Fruit fly (Drosophila melanogaster) whole organism, embryonic: ENCODE measurements around the gene CG34238.

Experiments
- BEAF-32 ChIP-seq: fragments of 200-800 bp; sonication (Bioruptor generic); optimal IDR thresholded peaks from 3 replicates; lab custom pipeline; 2017; ENCODE audit warnings: missing biosample characterization, missing genetic modification characterization, mild to moderate bottlenecking, moderate library complexity, missing genetic modification reagents
- BtbVII ChIP-seq: fragments of 200-800 bp; sonication (Bioruptor generic); optimal IDR thresholded peaks from 3 replicates; lab custom pipeline; 2017; ENCODE audit warnings: missing biosample characterization, mild to moderate bottlenecking, missing genetic modification characterization
- CG10543 ChIP-seq: fragments of 200-800 bp; sonication (Bioruptor generic); optimal IDR thresholded peaks from 3 replicates; lab custom pipeline; 2017; ENCODE audit warnings: missing biosample characterization, mild to moderate bottlenecking, missing genetic modification characterization, moderate library complexity
- CG10654 ChIP-seq: fragments of 200-800 bp; sonication (Bioruptor generic); optimal IDR thresholded peaks from 2 replicates; lab custom pipeline; 2016; ENCODE audit warnings: missing biosample characterization, missing genetic modification characterization
- CG11696 ChIP-seq: fragments of 200-800 bp; sonication (Bioruptor generic); IDR thresholded peaks from 2 replicates; pipeline ENCODE4 v1.3.6; 2022; ENCODE audit warnings: missing biosample characterization, missing genetic modification characterization
- CG12659 ChIP-seq: fragments of 200-800 bp; sonication (Bioruptor generic); optimal IDR thresholded peaks from 3 replicates; lab custom pipeline; 2017; ENCODE audit warnings: mild to moderate bottlenecking, missing biosample characterization, missing genetic modification reagents, missing genetic modification characterization
- CG13894 ChIP-seq: fragments of 200-800 bp; sonication (Bioruptor generic); optimal IDR thresholded peaks from 3 replicates; lab custom pipeline; 2018; ENCODE audit warnings: missing biosample characterization, mild to moderate bottlenecking, missing genetic modification characterization, moderate library complexity
- CG14014 ChIP-seq: fragments of 200-800 bp; sonication (Bioruptor generic); IDR thresholded peaks from 2 replicates; pipeline ENCODE4 v1.3.6; 2022; ENCODE audit warnings: missing biosample characterization, missing genetic modification characterization
- CG14710 ChIP-seq: fragments of 200-800 bp; sonication (Bioruptor generic); optimal IDR thresholded peaks from 3 replicates; lab custom pipeline; 2019; ENCODE audit warnings: missing biosample characterization, mild to moderate bottlenecking, missing genetic modification characterization, moderate library complexity
- CG15011 ChIP-seq: fragments of 200-800 bp; sonication (Bioruptor generic); optimal IDR thresholded peaks from 3 replicates; lab custom pipeline; 2018; ENCODE audit warnings: missing biosample characterization, mild to moderate bottlenecking, missing genetic modification characterization
- CG15073 ChIP-seq: fragments of 200-800 bp; sonication (Bioruptor generic); optimal IDR thresholded peaks from 2 replicates; lab custom pipeline; 2016; ENCODE audit warnings: missing biosample characterization, missing genetic modification characterization
- CG18262 ChIP-seq: fragments of 200-800 bp; optimal IDR thresholded peaks from 3 replicates; lab custom pipeline; 2019; ENCODE audit warnings: missing biosample characterization, mild to moderate bottlenecking, missing genetic modification characterization, moderate library complexity
- CG1832 ChIP-seq: fragments of 200-800 bp; sonication (Bioruptor generic); optimal IDR thresholded peaks from 2 replicates; lab custom pipeline; 2017; ENCODE audit warnings: missing biosample characterization, mild to moderate bottlenecking, missing genetic modification characterization, inconsistent platforms
- CG3163 ChIP-seq: fragments of 200-800 bp; sonication (Bioruptor generic); optimal IDR thresholded peaks from 3 replicates; lab custom pipeline; 2016; ENCODE audit warnings: missing biosample characterization, missing genetic modification characterization
- CG33213 ChIP-seq: fragments of 200-800 bp; sonication (Bioruptor generic); optimal IDR thresholded peaks from 3 replicates; lab custom pipeline; 2016; ENCODE audit warnings: missing biosample characterization, missing genetic modification characterization
- CG3407 ChIP-seq: fragments of 200-800 bp; sonication (Bioruptor generic); optimal IDR thresholded peaks from 2 replicates; lab custom pipeline; 2018; ENCODE audit warnings: missing biosample characterization, mild to moderate bottlenecking, missing genetic modification characterization
- CG4707 ChIP-seq: fragments of 200-800 bp; sonication (Bioruptor generic); optimal IDR thresholded peaks from 2 replicates; lab custom pipeline; 2018; ENCODE audit warnings: missing biosample characterization, mild to moderate bottlenecking, missing genetic modification characterization, moderate library complexity
- CG6175 ChIP-seq: fragments of 200-800 bp; sonication (Bioruptor generic); IDR thresholded peaks from 3 replicates; pipeline ENCODE4 v1.3.6; 2022; ENCODE audit warnings: missing biosample characterization, missing genetic modification characterization
- CG6813 ChIP-seq: fragments of 200-800 bp; sonication (Bioruptor generic); optimal IDR thresholded peaks from 2 replicates; lab custom pipeline; 2017; ENCODE audit warnings: missing biosample characterization, missing genetic modification characterization, mild to moderate bottlenecking, moderate library complexity, missing genetic modification reagents
- CG7556 ChIP-seq: fragments of 200-800 bp; sonication (Bioruptor generic); optimal IDR thresholded peaks from 2 replicates; lab custom pipeline; 2017; ENCODE audit warnings: missing biosample characterization, mild to moderate bottlenecking, missing genetic modification characterization
- CG9727 ChIP-seq: fragments of 200-800 bp; sonication (Bioruptor generic); optimal IDR thresholded peaks from 3 replicates; lab custom pipeline; 2017; ENCODE audit warnings: missing biosample characterization, mild to moderate bottlenecking, missing genetic modification characterization
- Dp ChIP-seq: fragments of 200-800 bp; sonication (Bioruptor generic); optimal IDR thresholded peaks from 2 replicates; lab custom pipeline; 2018; ENCODE audit warnings: missing biosample characterization, mild to moderate bottlenecking, missing genetic modification characterization, moderate library complexity
- Ets65A ChIP-seq: fragments of 200-800 bp; sonication (Bioruptor generic); peaks from one replicate; lab custom pipeline; 2016; ENCODE audit warnings: missing biosample characterization, missing genetic modification characterization
- Fer2 ChIP-seq: fragments of 200-800 bp; sonication (Bioruptor generic); optimal IDR thresholded peaks from 2 replicates; lab custom pipeline; 2018; ENCODE audit warnings: missing biosample characterization, mild to moderate bottlenecking, missing genetic modification characterization, moderate library complexity
- Kr ChIP-seq: fragments of 200-800 bp; sonication (Bioruptor generic); optimal IDR thresholded peaks from 2 replicates; lab custom pipeline; 2017; ENCODE audit warnings: missing biosample characterization, mild to moderate bottlenecking, missing genetic modification characterization
- MESR4 ChIP-seq: fragments of 200-800 bp; sonication (Bioruptor generic); optimal IDR thresholded peaks from 2 replicates; lab custom pipeline; 2018; ENCODE audit warnings: missing biosample characterization, mild to moderate bottlenecking, missing genetic modification characterization, moderate library complexity
- NC2α ChIP-seq: fragments of 200-800 bp; sonication (Bioruptor generic); optimal IDR thresholded peaks from 2 replicates; lab custom pipeline; 2016; ENCODE audit warnings: missing biosample characterization, missing genetic modification characterization
- NC2β ChIP-seq: fragments of 200-800 bp; sonication (Bioruptor generic); optimal IDR thresholded peaks from 2 replicates; lab custom pipeline; 2016; ENCODE audit warnings: missing biosample characterization, missing genetic modification characterization
- Nf-YA ChIP-seq: fragments of 200-800 bp; sonication (Bioruptor generic); IDR thresholded peaks from 2 replicates; pipeline ENCODE4 v1.3.6; 2022; ENCODE audit warnings: missing biosample characterization, missing genetic modification characterization
- YL-1 ChIP-seq: fragments of 200-800 bp; sonication (Bioruptor generic); optimal IDR thresholded peaks from 3 replicates; lab custom pipeline; 2017; ENCODE audit warnings: missing biosample characterization, mild to moderate bottlenecking, missing genetic modification characterization
- bcd ChIP-seq: fragments of 200-800 bp; sonication (Bioruptor generic); optimal IDR thresholded peaks from 2 replicates; lab custom pipeline; 2017; ENCODE audit warnings: missing biosample characterization, mild to moderate bottlenecking, missing genetic modification characterization
- br ChIP-seq: fragments of >200 bp; optimal IDR thresholded peaks from 2 replicates; lab custom pipeline; 2017
- cad ChIP-seq: fragments of >200 bp; optimal IDR thresholded peaks from 2 replicates; lab custom pipeline; 2017; ENCODE audit warnings: missing biosample characterization, missing genetic modification characterization
- caup ChIP-seq: fragments of 200-800 bp; sonication (Bioruptor generic); optimal IDR thresholded peaks from 3 replicates; lab custom pipeline; 2017; ENCODE audit warnings: missing biosample characterization, mild to moderate bottlenecking, missing genetic modification characterization, moderate library complexity; ENCODE audit not compliant: severe bottlenecking
- crp ChIP-seq, 2 experiments: fragments of 200-800 bp; sonication (Bioruptor generic); optimal IDR thresholded peaks; 2 replicates in 1 of 2; 3 replicates in 1 of 2; lab custom pipeline; 2017; ENCODE audit warnings: missing biosample characterization in 2 of 2, missing genetic modification characterization in 2 of 2, mild to moderate bottlenecking in 1 of 2, moderate library complexity in 1 of 2
- dysf ChIP-seq: fragments of 200-800 bp; sonication (Bioruptor generic); IDR thresholded peaks from 3 replicates; pipeline ENCODE4 v1.3.6; 2022; ENCODE audit warnings: missing biosample characterization, missing genetic modification characterization
- exex ChIP-seq: fragments of 200-800 bp; sonication (Bioruptor generic); optimal IDR thresholded peaks from 4 replicates; lab custom pipeline; 2018; ENCODE audit warnings: missing biosample characterization, mild to moderate bottlenecking, missing genetic modification characterization, moderate library complexity
- gsb-n ChIP-seq: fragments of 200-800 bp; sonication (Bioruptor generic); optimal IDR thresholded peaks from 3 replicates; lab custom pipeline; 2018; ENCODE audit warnings: missing biosample characterization, mild to moderate bottlenecking, missing genetic modification characterization
- kah ChIP-seq: fragments of 200-800 bp; sonication (Bioruptor generic); optimal IDR thresholded peaks from 2 replicates; lab custom pipeline; 2018; ENCODE audit warnings: missing biosample characterization, mild to moderate bottlenecking, missing genetic modification characterization
- lov ChIP-seq, 2 experiments: fragments of 200-800 bp in 1 of 2; fragments of >200 bp in 1 of 2; sonication (Bioruptor generic) in 1 of 2; IDR thresholded peaks in 1 of 2; optimal IDR thresholded peaks in 1 of 2; 2 replicates in 1 of 2; 3 replicates in 1 of 2; pipeline versions ENCODE4 v1.3.6 to Lab custom; 2017 to 2022; ENCODE audit warnings: missing biosample characterization in 1 of 2, missing genetic modification characterization in 1 of 2
- pan ChIP-seq, 4 experiments: fragments of >200 bp in 3 of 4; fragments of 200-800 bp in 1 of 4; sonication (Bioruptor generic) in 1 of 4; optimal IDR thresholded peaks in 3 of 4; IDR thresholded peaks in 1 of 4; 2 replicates each; pipeline versions ENCODE4 v1.3.6 to Lab custom; 2017 to 2022; ENCODE audit warnings: missing biosample characterization in 2 of 4, missing genetic modification characterization in 2 of 4, mixed read lengths in 1 of 4
- pnt ChIP-seq: fragments of 200-800 bp; sonication (Bioruptor generic); optimal IDR thresholded peaks from 3 replicates; lab custom pipeline; 2016; ENCODE audit warnings: missing biosample characterization, missing genetic modification characterization
- pros ChIP-seq: fragments of 200-800 bp; sonication (Bioruptor generic); optimal IDR thresholded peaks from 3 replicates; lab custom pipeline; 2019; ENCODE audit warnings: missing biosample characterization, mild to moderate bottlenecking, missing genetic modification characterization, moderate library complexity
- repo ChIP-seq: fragments of 200-800 bp; sonication (Bioruptor generic); optimal IDR thresholded peaks from 2 replicates; lab custom pipeline; 2016; ENCODE audit warnings: missing biosample characterization, missing genetic modification characterization
- salm ChIP-seq: fragments of 200-800 bp; sonication (Bioruptor generic); optimal IDR thresholded peaks from 2 replicates; lab custom pipeline; 2018; ENCODE audit warnings: missing biosample characterization, mild to moderate bottlenecking, missing genetic modification characterization
- shn ChIP-seq: fragments of 200-800 bp; sonication (Bioruptor generic); optimal IDR thresholded peaks from 3 replicates; lab custom pipeline; 2016; ENCODE audit warnings: missing biosample characterization, missing genetic modification characterization
- slp2 ChIP-seq: fragments of 200-800 bp; sonication (Bioruptor generic); optimal IDR thresholded peaks from 2 replicates; lab custom pipeline; 2016; ENCODE audit warnings: missing biosample characterization, missing genetic modification characterization
- unc-4 ChIP-seq: fragments of 200-800 bp; sonication (Bioruptor generic); IDR thresholded peaks from 2 replicates; pipeline ENCODE4 v1.3.6; 2022; ENCODE audit warnings: missing biosample characterization, missing genetic modification characterization; ENCODE audit not compliant: partially characterized antibody

CG34238 gene

DNA sequence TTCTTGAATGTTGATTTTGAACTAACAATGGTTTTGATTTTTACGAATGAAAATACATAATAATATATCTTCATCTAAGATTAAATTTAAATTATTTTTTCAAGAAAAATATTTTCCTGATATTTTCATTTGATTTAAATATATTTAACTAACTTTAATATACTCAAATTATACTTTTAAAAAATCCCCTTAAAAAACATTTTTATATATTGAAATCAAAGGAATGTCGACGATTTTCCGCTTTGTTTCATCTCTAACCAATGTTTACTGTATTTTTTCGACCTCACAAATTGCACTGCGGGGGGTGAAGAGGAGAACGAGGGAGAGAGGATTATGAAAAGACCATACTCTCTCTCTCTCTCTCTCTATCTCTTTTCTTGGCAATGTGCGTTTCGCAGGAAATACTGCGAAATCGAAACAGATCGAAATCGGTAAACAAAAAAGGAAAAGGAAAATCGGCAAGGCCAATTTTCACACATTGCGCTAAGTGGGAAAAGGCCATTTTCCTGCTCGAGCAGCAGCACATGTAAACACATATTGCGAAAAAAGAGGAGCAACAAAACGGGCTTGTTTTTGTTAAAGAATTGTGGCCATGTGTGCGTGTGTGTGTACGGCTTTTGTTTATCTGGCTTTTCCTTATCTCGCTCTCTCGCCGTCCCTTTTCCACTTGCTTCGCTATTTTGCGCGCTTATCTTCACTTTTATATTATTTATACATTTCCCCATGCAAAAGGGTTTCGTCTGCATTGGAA, 33.9 kb downstream of the CG34238 start (continued):
- TF ChIP-seq salm (tag; lab: Kevin White, UChicago): no peak
- no peak for TF ChIP-seq CG33213 (GFP tag; lab: Kevin White, UChicago)
- TF ChIP-seq CG10654 (GFP tag; lab: Kevin White, UChicago): no peak
- TF ChIP-seq NC2β (GFP tag; lab: Kevin White, UChicago): no peak
- TF ChIP-seq Dp: no peak
- TF ChIP-seq CG10543 (GFP tag; lab: Kevin White, UChicago): no peak
- no peak for TF ChIP-seq CG9727 (GFP tag; lab: Kevin White, UChicago)
- TF ChIP-seq NC2α (GFP tag; lab: Kevin White, UChicago): no peak
- TF ChIP-seq pros (GFP tag; lab: Kevin White, UChicago): no peak
- TF ChIP-seq CG14014: no peak
- no peak for TF ChIP-seq slp2 (GFP tag; lab: Kevin White, UChicago)
- peak; percentile 37 for TF ChIP-seq gsb-n (tag; lab: Kevin White, UChicago)
- TF ChIP-seq exex: no peak
- no peak for TF ChIP-seq Nf-YA
- TF ChIP-seq lov (optimal IDR thresholded peaks at IDR 0.05; lab: Kevin White, UChicago): no peak
- TF ChIP-seq lov (GFP tag; IDR thresholded peaks at IDR 0.05; lab: Robert Waterston, UW): 0 out of 3 replicates have a peak, but pooled peaks have one; percentile 13
- TF ChIP-seq CG6813 (GFP tag; lab: Kevin White, UChicago): no peak
- no peak for TF ChIP-seq BtbVII (GFP tag; lab: Kevin White, UChicago)
- no peak for TF ChIP-seq crp (GFP tag; optimal IDR thresholded peaks at IDR 0.05; lab: Kevin White, UChicago)
- no peak for TF ChIP-seq kah (GFP tag; lab: Kevin White, UChicago)
- no peak for TF ChIP-seq CG12659
- no peak for TF ChIP-seq repo
- peak; percentile 51 for TF ChIP-seq CG1832 (GFP tag; lab: Kevin White, UChicago)
- no peak for TF ChIP-seq Ets65A
- TF ChIP-seq CG4707: no peak
- peak; percentile 37 for TF ChIP-seq Kr (GFP tag; lab: Kevin White, UChicago)
- TF ChIP-seq dysf (GFP tag; lab: Robert Waterston, UW): no peak
- no peak for TF ChIP-seq unc-4
- no peak for TF ChIP-seq CG15073 (GFP tag; lab: Kevin White, UChicago)
- no peak for TF ChIP-seq CG13894 (tag; lab: Kevin White, UChicago)
- TF ChIP-seq cad (GFP tag; lab: Kevin White, UChicago): no peak
- TF ChIP-seq bcd (GFP tag; lab: Kevin White, UChicago): no peak
- TF ChIP-seq BEAF-32 (GFP tag; lab: Kevin White, UChicago): no peak
- TF ChIP-seq CG15011: no peak
- no peak for TF ChIP-seq br (lab: Kevin White, UChicago)
- TF ChIP-seq shn (GFP tag; lab: Kevin White, UChicago): no peak
- TF ChIP-seq CG3407 (GFP tag; lab: Kevin White, UChicago): no peak
- TF ChIP-seq CG14710: peak; percentile 31
- no peak for TF ChIP-seq CG11696 (GFP tag; lab: Robert Waterston, UW)
- no peak for TF ChIP-seq CG6175
- TF ChIP-seq pnt (GFP tag; lab: Kevin White, UChicago): no peak
- peak; percentile 52 for TF ChIP-seq CG18262
- TF ChIP-seq Fer2: no peak
- no peak for TF ChIP-seq MESR4 (GFP tag; lab: Kevin White, UChicago)
- TF ChIP-seq pan (optimal IDR thresholded peaks at IDR 0.05; lab: Kevin White, UChicago): no peak
- TF ChIP-seq pan (GFP tag; optimal IDR thresholded peaks at IDR 0.05 in 1 of 2, IDR thresholded peaks at IDR 0.05 in 1 of 2): peak in 1 of 2 experiments; percentile 5
- no peak for TF ChIP-seq CG7556 (GFP tag; lab: Kevin White, UChicago)
- no peak for TF ChIP-seq CG3163 (GFP tag; lab: Kevin White, UChicago)
- TF ChIP-seq caup: no peak
- TF ChIP-seq YL-1: no peak
